Worm (Caenorhabditis elegans): ENCODE results near the gene bnc-1.

Gene bnc-1

ce11 chrV:12320274-12320839 lies 43.5 kb upstream of the bnc-1 start (continued):
- TF ChIP-seq lin-26 (GFP tag; IDR thresholded peaks at IDR 0.05) (no peak), F39B2.1 (GFP tag; IDR thresholded peaks at IDR 0.05) (no peak), B0336.3 (GFP tag; IDR thresholded peaks at IDR 0.05) (peak; percentile 16; the same call in 1 of the 2 replicates), snpc-3.4 (tag; optimal IDR thresholded peaks at IDR 0.05) (peak; percentile 37), mcd-1 (GFP tag; IDR thresholded peaks at IDR 0.05) (no peak), attf-3 (GFP tag; conservative IDR thresholded peaks at IDR 0.05) (0 out of 2 replicates have a peak, but pooled peaks have one; percentile 17), K11D2.4 (GFP tag; IDR thresholded peaks at IDR 0.05) (no peak), ceh-40 (GFP tag; IDR thresholded peaks at IDR 0.05) (no peak), let-607 (tag; optimal IDR thresholded peaks at IDR 0.05) (no peak), tbx-9 (tag; optimal IDR thresholded peaks at IDR 0.05; ENCODE audit: borderline replicate concordance) (no peak), madf-6 (GFP tag; IDR thresholded peaks at IDR 0.05) (peak; percentile 56), K12H6.12 (tag; optimal IDR thresholded peaks at IDR 0.05) (no peak), zim-3 (tag; optimal IDR thresholded peaks at IDR 0.05) (peak; percentile 12), ztf-28 (GFP tag; IDR thresholded peaks at IDR 0.05) (no peak), ceh-100 (GFP tag; IDR thresholded peaks at IDR 0.05) (no peak), hmg-20 (GFP tag; IDR thresholded peaks at IDR 0.05) (no peak), Y53G8AR.9 (GFP tag; conservative IDR thresholded peaks at IDR 0.05) (peak; percentile 20; the same call in 1 of the 2 replicates), Y53F4B.3 (GFP tag; IDR thresholded peaks at IDR 0.05) (no peak), chd-7 (tag; optimal IDR thresholded peaks at IDR 0.05) (peak; percentile 15), C17E4.6 (GFP tag; IDR thresholded peaks at IDR 0.05) (no peak), F52B5.7 (tag; optimal IDR thresholded peaks at IDR 0.05) (peak; percentile 20), hrde-1 (tag; optimal IDR thresholded peaks at IDR 0.05; ENCODE audit: borderline replicate concordance) (no peak), bed-1 (GFP tag; IDR thresholded peaks at IDR 0.05) (no peak), egl-18 (GFP tag; IDR thresholded peaks at IDR 0.05) (no peak), sptf-2 (GFP tag; optimal IDR thresholded peaks at IDR 0.05) (no peak), fkh-3 (tag; optimal IDR thresholded peaks at IDR 0.05) (no peak), egl-44 (GFP tag; IDR thresholded peaks at IDR 0.05) (no peak), madf-3 (GFP tag; IDR thresholded peaks at IDR 0.05) (no peak), zfh-2 (GFP tag; conservative IDR thresholded peaks at IDR 0.05) (no peak), F57A8.1 (GFP tag; optimal IDR thresholded peaks at IDR 0.05) (no peak), F37B4.10 (GFP tag; IDR thresholded peaks at IDR 0.05) (no peak), pbrm-1 (GFP tag; IDR thresholded peaks at IDR 0.05) (0 out of 2 replicates have a peak, but pooled peaks have one; percentile 19), attf-6 (GFP tag; IDR thresholded peaks at IDR 0.05) (no peak), madf-8 (GFP tag; conservative IDR thresholded peaks at IDR 0.05) (no peak), nhr-80 (tag; optimal IDR thresholded peaks at IDR 0.05) (no peak), hlh-12 (tag; optimal IDR thresholded peaks at IDR 0.05) (no peak), ztf-3 (GFP tag; optimal IDR thresholded peaks at IDR 0.05) (peak; percentile 37), nfya-1 (tag; optimal IDR thresholded peaks at IDR 0.05; ENCODE audit: borderline replicate concordance, insufficient read depth) (no peak), snpc-1.3 (tag; optimal IDR thresholded peaks at IDR 0.05; ENCODE audit: insufficient read depth) (peak; percentile 9), ceh-79 (tag; optimal IDR thresholded peaks at IDR 0.05) (no peak), madf-10 (tag; optimal IDR thresholded peaks at IDR 0.05) (no peak), snpc-1.1 (tag; optimal IDR thresholded peaks at IDR 0.05; ENCODE audit: insufficient read depth) (no peak), mxl-1 (tag; optimal IDR thresholded peaks at IDR 0.05) (no peak), hlh-26 (GFP tag; conservative IDR thresholded peaks at IDR 0.05) (no peak), D2030.7 (GFP tag; IDR thresholded peaks at IDR 0.05) (no peak), ZK185.1 (tag; optimal IDR thresholded peaks at IDR 0.05; ENCODE audit: poor library complexity, severe bottlenecking) (peak; percentile 16), ccch-3 (GFP tag; optimal IDR thresholded peaks at IDR 0.05) (no peak)

Data from whole organism, young adult.